Worm (Caenorhabditis elegans): ENCODE data around the gene C26B9.2.

- TF ChIP-seq hmg-4 (GFP tag; optimal IDR thresholded peaks at IDR 0.05) (no peak), tbx-37 (GFP tag; conservative IDR thresholded peaks at IDR 0.05) (no peak), F13C5.2 (tag; optimal IDR thresholded peaks at IDR 0.05) (no peak), ama-1 (optimal IDR thresholded peaks at IDR 0.05) (no peak), flt-1 (GFP tag; IDR thresholded peaks at IDR 0.05) (no peak), hmbx-1 (tag; optimal IDR thresholded peaks at IDR 0.05) (no peak), tra-4 (tag; optimal IDR thresholded peaks at IDR 0.05) (no peak), ceh-13 (GFP tag; optimal IDR thresholded peaks at IDR 0.05) (no peak), aly-1 (tag; optimal IDR thresholded peaks at IDR 0.05) (no peak), scrt-1 (GFP tag; IDR thresholded peaks at IDR 0.05) (no peak), ceh-36 (tag; optimal IDR thresholded peaks at IDR 0.05) (no peak), B0310.2 (tag; optimal IDR thresholded peaks at IDR 0.05) (no peak)
Measured at ce11 chrX:5372638-5373037, 32.6 kb downstream of the C26B9.2 start, which contains the start of gene F35C8.8.
